Worm (Caenorhabditis elegans) whole organism, mixed stage, embryonic: Measurements from ENCODE around the gene F28B4.1.

Experiments
- ceh-43 ChIP-seq: fragments of 200-800 bp; sonication (Bioruptor generic); optimal IDR thresholded peaks from 2 replicates; lab custom pipeline; 2018; ENCODE audit warnings: mild to moderate bottlenecking, missing genetic modification characterization, moderate library complexity, missing compliant biosample characterization
- lsy-2 ChIP-seq: fragments of 150-350 bp; optimal IDR thresholded peaks from 2 replicates; lab custom pipeline; 2014; ENCODE audit warnings: missing biosample characterization, missing genetic modification characterization
- mab-5 ChIP-seq: fragments of 150-350 bp; optimal IDR thresholded peaks from 2 replicates; lab custom pipeline; 2014; ENCODE audit warnings: missing biosample characterization, missing genetic modification characterization
- nhr-28 ChIP-seq: fragments of 150-350 bp; optimal IDR thresholded peaks from 2 replicates; lab custom pipeline; 2014; ENCODE audit warnings: missing biosample characterization, missing genetic modification characterization
- sem-2 ChIP-seq: fragments of 200-800 bp; sonication (Bioruptor generic); optimal IDR thresholded peaks from 2 replicates; lab custom pipeline; 2018; ENCODE audit warnings: mild to moderate bottlenecking, missing genetic modification characterization, missing compliant biosample characterization
- snpc-4 ChIP-seq: fragments of 150-350 bp; optimal IDR thresholded peaks from 2 replicates; lab custom pipeline; 2014; ENCODE audit warnings: missing biosample characterization, missing genetic modification characterization
- unc-62 ChIP-seq: fragments of 150-350 bp; optimal IDR thresholded peaks from 2 replicates; lab custom pipeline; 2014; ENCODE audit warnings: missing biosample characterization, missing genetic modification reagents, missing genetic modification characterization

DNA sequence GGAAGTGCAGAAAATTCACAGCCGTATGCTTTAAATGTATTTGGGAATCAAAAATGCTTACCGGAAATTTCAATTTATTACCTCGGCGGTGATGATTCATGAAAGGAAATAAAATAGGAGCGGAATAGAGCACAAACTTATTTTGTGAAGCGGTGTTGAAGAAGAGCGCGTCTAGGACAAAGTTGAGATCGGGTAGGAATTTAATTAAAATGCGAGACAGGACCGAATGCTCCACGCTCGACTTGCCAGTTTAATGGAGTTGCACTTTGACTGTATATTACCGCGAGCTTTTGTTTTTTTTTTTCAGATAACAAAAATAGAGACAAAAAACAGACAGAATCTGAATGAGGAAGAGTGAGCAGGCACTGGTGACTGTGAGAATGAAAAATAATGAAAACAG lies 20.2 kb upstream of the F28B4.1 start:
- TF ChIP-seq snpc-4 (no peak), nhr-28 (tag; lab: Kevin White, UChicago) (no peak), sem-2 (GFP tag; lab: Kevin White, UChicago) (no peak), ceh-43 (GFP tag; lab: Kevin White, UChicago) (no peak), lsy-2 (tag; lab: Kevin White, UChicago) (no peak), mab-5 (tag; lab: Kevin White, UChicago) (no peak), unc-62 (GFP tag; lab: Kevin White, UChicago) (no peak)
